Fruit fly (Drosophila melanogaster) S2 (cell line): Measurements from ENCODE around the gene unc-13-4A.

ENCODE experiments used
- CG8478 ChIP-seq: fragments of >200 bp; optimal IDR thresholded peaks from 2 replicates; lab custom pipeline; 2018
- CTCF ChIP-seq, 2 experiments: fragments of >200 bp; optimal IDR thresholded peaks; 2 replicates each; lab custom pipeline; 2018

DNA sequence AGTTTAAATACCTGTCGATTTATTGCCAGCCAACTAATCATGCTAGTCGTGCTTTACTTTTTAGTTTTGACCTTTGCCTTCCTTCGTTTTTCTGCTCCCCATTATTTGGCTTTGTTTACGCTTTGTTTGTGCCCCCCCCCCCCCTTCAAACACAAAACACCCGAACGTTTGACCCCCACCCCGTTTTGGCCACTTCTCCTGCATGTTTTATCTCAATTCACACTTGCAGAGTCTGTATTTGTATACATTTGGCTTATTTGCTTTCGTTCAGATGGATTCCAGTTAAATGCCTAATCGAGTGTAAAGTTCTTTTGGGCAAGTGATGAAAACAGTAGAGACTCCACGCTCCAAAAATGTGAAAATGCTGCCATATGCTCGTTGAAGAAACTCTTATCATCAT, 36.6 kb upstream of the unc-13-4A start:
- no peak for TF ChIP-seq CG8478
- TF ChIP-seq CTCF (optimal IDR thresholded peaks at IDR 0.05; lab: Kevin White, UChicago), result no peak
